Fruit fly (Drosophila melanogaster) whole organism, wandering third instar larva: Measurements from ENCODE around the gene nAChRbeta3.

ENCODE experiments used
- Abd-B ChIP-seq: fragments of >200 bp; optimal IDR thresholded peaks from 2 replicates; lab custom pipeline; 2017; ENCODE audit warnings: missing biosample characterization, missing genetic modification characterization
- CG32264 ChIP-seq: fragments of 200-800 bp; sonication (Bioruptor generic); optimal IDR thresholded peaks from 2 replicates; lab custom pipeline; 2016; ENCODE audit warnings: missing biosample characterization, missing genetic modification characterization
- CG9705 ChIP-seq: fragments of 200-800 bp; sonication (Bioruptor generic); optimal IDR thresholded peaks from 2 replicates; lab custom pipeline; 2018; ENCODE audit warnings: missing biosample characterization, mild to moderate bottlenecking, missing genetic modification characterization
- CrebA ChIP-seq: fragments of 200-800 bp; sonication (Bioruptor generic); optimal IDR thresholded peaks from 2 replicates; lab custom pipeline; 2016; ENCODE audit warnings: missing biosample characterization, mild to moderate bottlenecking, missing genetic modification characterization, borderline replicate concordance
- Dfd ChIP-seq: fragments of >200 bp; optimal IDR thresholded peaks from 2 replicates; lab custom pipeline; 2017; ENCODE audit warnings: missing biosample characterization, missing genetic modification characterization
- Dif ChIP-seq: fragments of 200-275, 200-300 bp; sonication (Bioruptor generic); optimal IDR thresholded peaks from 2 replicates; lab custom pipeline; 2018; ENCODE audit warnings: missing biosample characterization, missing genetic modification characterization; ENCODE audit not compliant: partially characterized antibody
- GATAd ChIP-seq: sonication (Bioruptor generic); optimal IDR thresholded peaks from 2 replicates; lab custom pipeline; 2016; ENCODE audit warnings: missing biosample characterization, missing genetic modification characterization
- HLH106 ChIP-seq: fragments of 200-800 bp; optimal IDR thresholded peaks from 3 replicates; lab custom pipeline; 2019; ENCODE audit warnings: missing biosample characterization, mild to moderate bottlenecking, missing genetic modification characterization, moderate library complexity
- Hnf4 ChIP-seq: fragments of 200-800 bp; sonication (Bioruptor generic); optimal IDR thresholded peaks from 2 replicates; lab custom pipeline; 2016; ENCODE audit warnings: missing biosample characterization, mild to moderate bottlenecking, missing genetic modification characterization
- Hr78 ChIP-seq: fragments of >200 bp; optimal IDR thresholded peaks from 2 replicates; lab custom pipeline; 2017; ENCODE audit warnings: missing biosample characterization, missing genetic modification characterization
- Hr83 ChIP-seq: fragments of 200-300 bp; sonication (Bioruptor generic); optimal IDR thresholded peaks from 2 replicates; lab custom pipeline; 2016; ENCODE audit warnings: missing biosample characterization, mild to moderate bottlenecking, missing genetic modification characterization, moderate library complexity; ENCODE audit not compliant: poor library complexity, severe bottlenecking
- Jra ChIP-seq: sonication (Bioruptor generic); optimal IDR thresholded peaks from 2 replicates; lab custom pipeline; 2016; ENCODE audit warnings: missing biosample characterization, missing genetic modification characterization
- Mio ChIP-seq: sonication (Bioruptor generic); optimal IDR thresholded peaks from 2 replicates; lab custom pipeline; 2016; ENCODE audit warnings: missing biosample characterization, missing genetic modification characterization
- Myc ChIP-seq: fragments of >200 bp; optimal IDR thresholded peaks from 2 replicates; lab custom pipeline; 2017
- N ChIP-seq: fragments of >200 bp; optimal IDR thresholded peaks from 2 replicates; lab custom pipeline; 2018; ENCODE audit warnings: missing biosample characterization, missing external identifiers, missing genetic modification characterization
- OdsH ChIP-seq: fragments of 200-800 bp; sonication (Bioruptor generic); optimal IDR thresholded peaks from 2 replicates; lab custom pipeline; 2016; ENCODE audit warnings: missing biosample characterization, mild to moderate bottlenecking, missing genetic modification characterization
- Rel ChIP-seq, 2 experiments: fragments of 200-800 bp; sonication (Bioruptor generic) in 1 of 2; optimal IDR thresholded peaks; 2 replicates in 1 of 2; 3 replicates in 1 of 2; lab custom pipeline; 2016 to 2019; ENCODE audit warnings: mild to moderate bottlenecking in 2 of 2, missing biosample characterization in 2 of 2, missing genetic modification characterization in 2 of 2, moderate library complexity in 1 of 2
- Sp1 ChIP-seq: fragments of 200-800 bp; sonication (Bioruptor generic); optimal IDR thresholded peaks from 3 replicates; lab custom pipeline; 2019; ENCODE audit warnings: missing biosample characterization, mild to moderate bottlenecking, missing genetic modification characterization, moderate library complexity
- Vsx2 ChIP-seq: fragments of 200-300, 225-300 bp; sonication (Bioruptor generic); optimal IDR thresholded peaks from 2 replicates; lab custom pipeline; 2018; ENCODE audit warnings: missing biosample characterization, missing genetic modification characterization; ENCODE audit not compliant: partially characterized antibody
- br ChIP-seq: fragments of 200-800 bp; sonication (Bioruptor generic); optimal IDR thresholded peaks from 2 replicates; lab custom pipeline; 2016; ENCODE audit warnings: missing biosample characterization, missing genetic modification characterization
- brk ChIP-seq: fragments of 200-800 bp; sonication (Bioruptor generic); optimal IDR thresholded peaks from 2 replicates; lab custom pipeline; 2016; ENCODE audit warnings: missing biosample characterization, mild to moderate bottlenecking, missing genetic modification characterization
- dl ChIP-seq, 2 experiments: fragments of 175-275, 200-275 bp in 1 of 2; fragments of 200-275 bp in 1 of 2; sonication (Bioruptor generic); optimal IDR thresholded peaks; lab custom pipeline; 2018; ENCODE audit warnings: mild to moderate bottlenecking in 2 of 2, missing biosample characterization in 2 of 2, missing genetic modification characterization in 2 of 2, moderate library complexity in 2 of 2; ENCODE audit not compliant: partially characterized antibody in 2 of 2, insufficient read depth in 1 of 2
- dmrt93B ChIP-seq: fragments of 200-800 bp; sonication (Bioruptor generic); optimal IDR thresholded peaks from 2 replicates; lab custom pipeline; 2018; ENCODE audit warnings: missing biosample characterization, mild to moderate bottlenecking, missing genetic modification characterization
- dsf ChIP-seq: sonication (Bioruptor generic); optimal IDR thresholded peaks from 2 replicates; lab custom pipeline; 2016; ENCODE audit warnings: missing biosample characterization, missing genetic modification characterization, borderline replicate concordance
- ey ChIP-seq: fragments of 200-800 bp; sonication (Bioruptor generic); optimal IDR thresholded peaks from 2 replicates; lab custom pipeline; 2016; ENCODE audit warnings: missing biosample characterization, missing genetic modification characterization
- foxo ChIP-seq, 2 experiments: fragments of 200-800 bp; sonication (Bioruptor generic); optimal IDR thresholded peaks; 2 replicates in 1 of 2; 3 replicates in 1 of 2; lab custom pipeline; 2016 to 2017; ENCODE audit warnings: missing biosample characterization in 2 of 2, missing genetic modification characterization in 2 of 2
- fru ChIP-seq: fragments of 200-800 bp; sonication (Bioruptor generic); optimal IDR thresholded peaks from 3 replicates; lab custom pipeline; 2016; ENCODE audit warnings: missing biosample characterization, mild to moderate bottlenecking, missing genetic modification characterization
- h ChIP-seq: fragments of 200-800 bp; sonication (Bioruptor generic); optimal IDR thresholded peaks from 3 replicates; lab custom pipeline; 2016; ENCODE audit warnings: missing biosample characterization, mild to moderate bottlenecking, missing genetic modification characterization
- jim ChIP-seq: fragments of 175-275, 200-325 bp; sonication (Bioruptor generic); optimal IDR thresholded peaks from 2 replicates; lab custom pipeline; 2016; ENCODE audit warnings: missing biosample characterization, mild to moderate bottlenecking, missing genetic modification characterization
- lola ChIP-seq: fragments of >200 bp; optimal IDR thresholded peaks from 2 replicates; lab custom pipeline; 2017; ENCODE audit warnings: missing biosample characterization, missing genetic modification characterization
- pan ChIP-seq: fragments of >200 bp; optimal IDR thresholded peaks from 2 replicates; lab custom pipeline; 2017
- psq ChIP-seq: fragments of 200-800 bp; sonication (Bioruptor generic); optimal IDR thresholded peaks from 3 replicates; lab custom pipeline; 2017; ENCODE audit warnings: missing biosample characterization, mild to moderate bottlenecking, missing genetic modification characterization, moderate library complexity
- rgr ChIP-seq: fragments of 200-800 bp; sonication (Bioruptor generic); optimal IDR thresholded peaks from 3 replicates; lab custom pipeline; 2016; ENCODE audit warnings: missing biosample characterization, mild to moderate bottlenecking, missing genetic modification characterization
- sage ChIP-seq: fragments of 200-800 bp; sonication (Bioruptor generic); optimal IDR thresholded peaks from 2 replicates; lab custom pipeline; 2016; ENCODE audit warnings: missing biosample characterization, mild to moderate bottlenecking, missing genetic modification characterization
- sv ChIP-seq: fragments of 200-800 bp; sonication (Bioruptor generic); optimal IDR thresholded peaks from 3 replicates; lab custom pipeline; 2016; ENCODE audit warnings: missing biosample characterization, missing genetic modification characterization
- tai ChIP-seq: sonication (Bioruptor generic); optimal IDR thresholded peaks from 2 replicates; lab custom pipeline; 2016; ENCODE audit warnings: missing biosample characterization, missing genetic modification characterization
- usp ChIP-seq: fragments of >200 bp; optimal IDR thresholded peaks from 2 replicates; lab custom pipeline; 2017; ENCODE audit warnings: missing biosample characterization, missing genetic modification characterization
- woc ChIP-seq: sonication (Bioruptor generic); optimal IDR thresholded peaks from 2 replicates; lab custom pipeline; 2016; ENCODE audit warnings: missing biosample characterization, mild to moderate bottlenecking, missing genetic modification characterization

The nAChRbeta3 gene

dm6 chr2L:510534-511014 is 34.4 kb upstream of the nAChRbeta3 start:
- TF ChIP-seq Rel (GFP tag; optimal IDR thresholded peaks at IDR 0.05; lab: Kevin White, UChicago) = peak; percentile 74
- TF ChIP-seq Rel (tag; optimal IDR thresholded peaks at IDR 0.05; lab: Kevin White, UChicago) = peak; percentile 82
- no peak for TF ChIP-seq usp (GFP tag; lab: Kevin White, UChicago)
- TF ChIP-seq Hr83 (GFP tag; lab: Kevin White, UChicago) = peak; percentile 81
- TF ChIP-seq sv (GFP tag; lab: Kevin White, UChicago) = peak; percentile 5
- peak; percentile 68 for TF ChIP-seq HLH106
- peak; percentile 73 for TF ChIP-seq OdsH
- peak; percentile 17 for TF ChIP-seq Mio (GFP tag; lab: Kevin White, UChicago)
- peak; percentile 69 for TF ChIP-seq fru (GFP tag; lab: Kevin White, UChicago)
- TF ChIP-seq ey (GFP tag; lab: Kevin White, UChicago) = no peak
- TF ChIP-seq Sp1 (GFP tag; lab: Kevin White, UChicago) = peak; percentile 86
- peak; percentile 82 for TF ChIP-seq psq (GFP tag; lab: Kevin White, UChicago)
- peak; percentile 35 for TF ChIP-seq brk (GFP tag; lab: Kevin White, UChicago)
- TF ChIP-seq Abd-B = no peak
- TF ChIP-seq lola (GFP tag; lab: Kevin White, UChicago) = no peak
- no peak for TF ChIP-seq Dfd (GFP tag; lab: Kevin White, UChicago)
- TF ChIP-seq Dif (GFP tag; lab: Kevin White, UChicago) = peak; percentile 50
- peak; percentile 77 for TF ChIP-seq sage (GFP tag; lab: Kevin White, UChicago)
- TF ChIP-seq h = peak; percentile 70
- TF ChIP-seq Hnf4 = peak; percentile 19
- peak; percentile 19 to 72 for TF ChIP-seq dl (GFP tag; optimal IDR thresholded peaks at IDR 0.05; lab: Kevin White, UChicago; ENCODE audit: insufficient read depth in 1 of 2, partially characterized antibody in 2 of 2)
- TF ChIP-seq tai (GFP tag; lab: Kevin White, UChicago) = no peak
- no peak for TF ChIP-seq dsf (GFP tag; lab: Kevin White, UChicago)
- TF ChIP-seq woc = peak; percentile 48
- TF ChIP-seq dmrt93B = peak; percentile 69
- TF ChIP-seq CrebA = no peak
- TF ChIP-seq rgr (GFP tag; lab: Kevin White, UChicago) = peak; percentile 65
- TF ChIP-seq foxo (GFP tag; optimal IDR thresholded peaks at IDR 0.05; lab: Kevin White, UChicago) = peak in 1 of 2 experiments; percentile 57
- no peak for TF ChIP-seq Myc (lab: Kevin White, UChicago)
- TF ChIP-seq jim = peak; percentile 73
- TF ChIP-seq pan (lab: Kevin White, UChicago) = no peak
- peak; percentile 40 for TF ChIP-seq CG32264
- TF ChIP-seq Vsx2 (GFP tag; lab: Kevin White, UChicago) = peak; percentile 46
- TF ChIP-seq CG9705 (GFP tag; lab: Kevin White, UChicago) = peak; percentile 68
- TF ChIP-seq br (GFP tag; lab: Kevin White, UChicago) = peak; percentile 78
- no peak for TF ChIP-seq GATAd (GFP tag; lab: Kevin White, UChicago)
- no peak for TF ChIP-seq Hr78 (GFP tag; lab: Kevin White, UChicago)
- TF ChIP-seq Jra (GFP tag; lab: Kevin White, UChicago) = peak; percentile 40
- TF ChIP-seq N (GFP tag; lab: Kevin White, UChicago) = no peak

- TF ChIP-seq jim (no peak), psq (GFP tag; lab: Kevin White, UChicago) (peak; percentile 70), dmrt93B (no peak), N (GFP tag; lab: Kevin White, UChicago) (no peak), Sp1 (GFP tag; lab: Kevin White, UChicago) (peak; percentile 63), Mio (GFP tag; lab: Kevin White, UChicago) (no peak), pan (lab: Kevin White, UChicago) (no peak), foxo (GFP tag; optimal IDR thresholded peaks at IDR 0.05; lab: Kevin White, UChicago) (peak in 1 of 2 experiments; percentile 81), sv (GFP tag; lab: Kevin White, UChicago) (peak; percentile 56), br (GFP tag; lab: Kevin White, UChicago) (peak; percentile 74), Hr78 (GFP tag; lab: Kevin White, UChicago) (no peak), h (peak; percentile 87), ey (GFP tag; lab: Kevin White, UChicago) (peak; percentile 73), CG32264 (peak; percentile 47), OdsH (peak; percentile 76), Rel (GFP tag; optimal IDR thresholded peaks at IDR 0.05; lab: Kevin White, UChicago) (no peak), Rel (tag; optimal IDR thresholded peaks at IDR 0.05; lab: Kevin White, UChicago) (no peak), Dfd (GFP tag; lab: Kevin White, UChicago) (no peak), HLH106 (peak; percentile 16), Vsx2 (GFP tag; lab: Kevin White, UChicago) (no peak), Myc (lab: Kevin White, UChicago) (no peak), GATAd (GFP tag; lab: Kevin White, UChicago) (no peak), tai (GFP tag; lab: Kevin White, UChicago) (no peak), Dif (GFP tag; lab: Kevin White, UChicago) (no peak), Jra (GFP tag; lab: Kevin White, UChicago) (peak; percentile 20), dsf (GFP tag; lab: Kevin White, UChicago) (peak; percentile 16), woc (peak; percentile 24), sage (GFP tag; lab: Kevin White, UChicago) (peak; percentile 65), rgr (GFP tag; lab: Kevin White, UChicago) (peak; percentile 76), fru (GFP tag; lab: Kevin White, UChicago) (peak; percentile 66), dl (GFP tag; optimal IDR thresholded peaks at IDR 0.05; lab: Kevin White, UChicago; ENCODE audit: insufficient read depth in 1 of 2, partially characterized antibody in 2 of 2) (no peak), brk (GFP tag; lab: Kevin White, UChicago) (peak; percentile 65), lola (GFP tag; lab: Kevin White, UChicago) (no peak), usp (GFP tag; lab: Kevin White, UChicago) (no peak), Hnf4 (peak; percentile 77), Abd-B (no peak), CG9705 (GFP tag; lab: Kevin White, UChicago) (no peak), CrebA (no peak)
- TF ChIP-seq, all 38 proteins: peak for 18
Observed at dm6 chr2L:512028-512427, 32.9 kb upstream of the nAChRbeta3 start.
